Fruit fly (Drosophila melanogaster) whole organism, prepupa: Measurements from ENCODE around the gene CG14321.

ENCODE experiments used
- CG1621 ChIP-seq: fragments of 200-800 bp; sonication (Bioruptor generic); optimal IDR thresholded peaks from 3 replicates; lab custom pipeline; 2018; ENCODE audit warnings: missing biosample characterization, mild to moderate bottlenecking, missing genetic modification characterization
- CG3919 ChIP-seq: fragments of 200-800 bp; sonication (Bioruptor generic); optimal IDR thresholded peaks from 3 replicates; lab custom pipeline; 2016; ENCODE audit warnings: missing biosample characterization, missing genetic modification characterization
- Lpt ChIP-seq: fragments of 200-800 bp; sonication (Bioruptor generic); optimal IDR thresholded peaks from 3 replicates; lab custom pipeline; 2016; ENCODE audit warnings: missing biosample characterization, missing genetic modification characterization
- Sox102F ChIP-seq: fragments of 200-800 bp; sonication (Bioruptor generic); optimal IDR thresholded peaks from 2 replicates; lab custom pipeline; 2016; ENCODE audit warnings: missing biosample characterization, mild to moderate bottlenecking, missing genetic modification characterization

DNA sequence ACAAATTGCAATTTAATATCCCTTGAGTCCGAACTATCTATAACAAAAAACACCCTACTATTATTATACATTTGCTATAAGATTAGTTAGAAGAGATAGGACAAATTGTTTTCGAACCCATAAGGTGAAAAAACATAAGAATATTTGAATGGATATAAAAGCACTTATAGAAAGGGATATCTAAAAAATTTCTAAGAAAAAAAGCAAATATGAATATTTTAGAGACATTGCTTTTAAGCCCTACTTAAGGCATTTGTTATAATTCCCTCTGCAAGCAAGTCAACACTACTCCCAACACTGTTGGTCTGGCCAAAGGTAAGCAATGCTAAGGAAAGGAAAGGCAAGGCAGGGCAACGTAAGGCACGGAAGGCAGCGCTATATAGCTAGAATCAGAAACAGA is 23.0 kb upstream of the CG14321 start:
- TF ChIP-seq CG3919 (no peak), Sox102F (GFP tag; lab: Kevin White, UChicago) (no peak), CG1621 (tag; lab: Kevin White, UChicago) (no peak), Lpt (GFP tag; lab: Kevin White, UChicago) (no peak)
